Worm (Caenorhabditis elegans) whole organism, L4/young adult: ENCODE measurements around the gene sma-5.

ENCODE experiments used
- dao-5 ChIP-seq: sonication (generic microtip); optimal IDR thresholded peaks from 2 replicates; lab custom pipeline; 2016; ENCODE audit warnings: missing genotype, missing genetic modification characterization, moderate library complexity, missing compliant biosample characterization
- him-1 ChIP-seq: sonication (generic microtip); optimal IDR thresholded peaks from 2 replicates; lab custom pipeline; 2016; ENCODE audit warnings: missing genotype, missing genetic modification reagents, missing genetic modification characterization, missing compliant biosample characterization

- no peak for TF ChIP-seq him-1 (tag; lab: Kevin White, UChicago)
- no peak for TF ChIP-seq dao-5
Observed at ce11 chrX:11968024-11968598, 37.2 kb downstream of the sma-5 start.
